Worm (Caenorhabditis elegans) whole organism, young adult: ENCODE results near the gene F32D8.12.

Experiments
- F37B4.10 ChIP-seq: fragments of 200-800 bp; sonication (Bioruptor generic); IDR thresholded peaks from 2 replicates; pipeline ENCODE4 v1.3.6; 2022; ENCODE audit warnings: missing genetic modification characterization, missing compliant biosample characterization
- T26A5.8 ChIP-seq: sonication (generic microtip); optimal IDR thresholded peaks from 2 replicates; lab custom pipeline; 2016; ENCODE audit warnings: missing genetic modification characterization, missing compliant biosample characterization
- Y67H2A.10 ChIP-seq: fragments of 200-800 bp; sonication (Bioruptor generic); conservative IDR thresholded peaks from 2 replicates; pipeline ENCODE4 v1.3.6; 2022; ENCODE audit warnings: missing genetic modification reagents, missing genetic modification characterization, missing compliant biosample characterization
- ama-1 ChIP-seq, 3 experiments: fragments of 150-350 bp in 1 of 3; sonication (generic microtip) in 2 of 3; optimal IDR thresholded peaks; 2 replicates each; lab custom pipeline; 2014 to 2018; ENCODE audit warnings: missing biosample characterization in 2 of 3, missing genetic modification characterization in 2 of 3, missing genetic modification reagents in 2 of 3
- efl-1 ChIP-seq: fragments of 150-350 bp; optimal IDR thresholded peaks from 2 replicates; lab custom pipeline; 2014; ENCODE audit warnings: missing biosample characterization, missing genetic modification reagents, missing genetic modification characterization
- egl-44 ChIP-seq: fragments of 200-800 bp; sonication (Bioruptor generic); IDR thresholded peaks from 2 replicates; pipeline ENCODE4 v1.3.6; 2022; ENCODE audit warnings: missing genetic modification reagents, missing genetic modification characterization, missing compliant biosample characterization
- ets-4 ChIP-seq: fragments of 200-800 bp; sonication (Bioruptor generic); optimal IDR thresholded peaks from 2 replicates; lab custom pipeline; 2018; ENCODE audit warnings: mild to moderate bottlenecking, missing genetic modification characterization, missing compliant biosample characterization
- hmg-20 ChIP-seq: fragments of 200-800 bp; sonication (Bioruptor generic); IDR thresholded peaks from 2 replicates; pipeline ENCODE4 v1.3.6; 2022; ENCODE audit warnings: missing genetic modification reagents, missing genetic modification characterization, missing compliant biosample characterization
- lsl-1 ChIP-seq: fragments of 200-800 bp; sonication (Bioruptor generic); optimal IDR thresholded peaks from 2 replicates; lab custom pipeline; 2018; ENCODE audit warnings: mild to moderate bottlenecking, missing genetic modification characterization, moderate library complexity, missing compliant biosample characterization
- nfya-1 ChIP-seq: sonication (generic microtip); optimal IDR thresholded peaks from 2 replicates; lab custom pipeline; 2017; ENCODE audit warnings: antibody characterized with exemption, missing compliant biosample characterization, missing genetic modification characterization, borderline replicate concordance; ENCODE audit not compliant: insufficient read depth
- nhr-179 ChIP-seq: sonication (generic microtip); optimal IDR thresholded peaks from 2 replicates; lab custom pipeline; 2016; ENCODE audit warnings: mild to moderate bottlenecking, missing genetic modification characterization, missing compliant biosample characterization
- pbrm-1 ChIP-seq: fragments of 200-800 bp; sonication (Bioruptor generic); IDR thresholded peaks from 2 replicates; pipeline ENCODE4 v1.3.6; 2022; ENCODE audit warnings: missing genetic modification reagents, missing genetic modification characterization, missing compliant biosample characterization
- sea-2 ChIP-seq: fragments of 200-800 bp; sonication (Bioruptor generic); IDR thresholded peaks from 2 replicates; pipeline ENCODE4 v1.3.6; 2022; ENCODE audit warnings: missing genetic modification characterization, missing compliant biosample characterization
- snpc-1.1 ChIP-seq: sonication (generic microtip); optimal IDR thresholded peaks from 2 replicates; lab custom pipeline; 2017; ENCODE audit warnings: missing genetic modification characterization, mild to moderate bottlenecking, missing compliant biosample characterization, antibody characterized with exemption, moderate library complexity, missing genotype, missing genetic modification reagents; ENCODE audit not compliant: insufficient read depth

DNA sequence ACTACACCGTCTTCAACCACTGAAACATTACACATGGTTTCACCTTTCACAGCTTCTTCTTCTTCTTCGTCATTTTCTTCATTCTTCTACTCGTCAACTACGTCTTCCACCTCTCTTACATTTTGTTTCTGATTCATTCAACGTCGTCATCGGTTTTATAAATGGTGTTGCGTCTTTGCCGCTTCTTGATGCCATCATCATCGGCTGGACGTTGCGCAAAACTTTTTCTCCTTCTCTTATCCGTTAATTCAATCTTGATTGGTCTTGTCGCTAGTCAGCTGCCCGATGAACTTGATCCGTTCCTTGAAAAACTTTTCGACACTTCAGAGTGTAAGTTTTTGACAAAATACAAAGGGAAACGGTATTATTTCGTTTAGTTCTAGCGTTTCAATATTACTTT is 7.8 kb upstream of the F32D8.12 start:
- no peak for TF ChIP-seq ama-1 (optimal IDR thresholded peaks at IDR 0.05; lab: Kevin White, UChicago)
- TF ChIP-seq ama-1 (GFP tag; optimal IDR thresholded peaks at IDR 0.05; lab: Kevin White, UChicago) = no peak
- TF ChIP-seq egl-44 (GFP tag; lab: Robert Waterston, UW) = no peak
- TF ChIP-seq ets-4 (GFP tag; lab: Kevin White, UChicago) = no peak
- no peak for TF ChIP-seq nhr-179 (tag; lab: Kevin White, UChicago)
- no peak for TF ChIP-seq pbrm-1
- no peak for TF ChIP-seq efl-1
- TF ChIP-seq lsl-1 (GFP tag; lab: Kevin White, UChicago) = no peak
- TF ChIP-seq F37B4.10 (GFP tag; lab: Robert Waterston, UW) = no peak
- no peak for TF ChIP-seq T26A5.8 (tag; lab: Kevin White, UChicago)
- no peak for TF ChIP-seq sea-2 (GFP tag; lab: Robert Waterston, UW)
- TF ChIP-seq hmg-20 = no peak
- no peak for TF ChIP-seq snpc-1.1
- TF ChIP-seq Y67H2A.10 (GFP tag; lab: Robert Waterston, UW) = no peak
- no peak for TF ChIP-seq nfya-1 (tag; lab: Kevin White, UChicago)
